Worm (Caenorhabditis elegans) whole organism, early embryonic: ENCODE measurements around the gene Y62H9A.4.

Experiments
- ama-1 ChIP-seq: fragments of 150-350 bp; optimal IDR thresholded peaks from 2 replicates; lab custom pipeline; 2014
- scrt-1 ChIP-seq: fragments of 200-800 bp; sonication (Bioruptor generic); IDR thresholded peaks from 2 replicates; pipeline ENCODE4 v1.3.6; 2022; ENCODE audit warnings: missing genetic modification characterization, missing compliant biosample characterization

ce11 chrX:11909168-11909567 is 29.2 kb downstream of the Y62H9A.4 start:
- no peak for TF ChIP-seq ama-1 (lab: Kevin White, UChicago)
- TF ChIP-seq scrt-1 (GFP tag; lab: Robert Waterston, UW): no peak
